Worm (Caenorhabditis elegans): ENCODE results near the gene ZK813.3.

ZK813.3 gene

DNA sequence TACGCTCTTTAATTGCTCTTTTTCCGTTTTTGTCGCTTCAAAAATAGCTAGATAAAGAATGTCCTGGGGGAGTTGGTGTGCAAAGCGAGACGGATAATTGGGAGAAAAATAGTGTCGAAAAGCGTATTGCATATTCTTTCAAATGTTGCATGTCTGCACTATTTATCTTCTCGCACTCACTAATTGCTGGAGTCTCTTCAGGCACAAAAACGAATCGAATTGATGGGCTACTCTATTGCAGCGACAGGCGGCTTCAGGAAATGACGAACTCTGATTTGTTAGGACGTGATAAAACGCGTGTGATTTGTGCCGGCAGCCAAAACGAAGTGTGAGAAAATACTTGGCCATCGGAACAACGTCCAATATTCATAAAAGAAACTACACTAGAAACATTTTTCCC lies 1.3 kb upstream of the ZK813.3 start:
- TF ChIP-seq rnt-1 (tag; optimal IDR thresholded peaks at IDR 0.05) (peak; percentile 6), tbx-2 (tag; optimal IDR thresholded peaks at IDR 0.05) (no peak), unc-55 (GFP tag; optimal IDR thresholded peaks at IDR 0.05) (peak; percentile 55), hlh-13 (GFP tag; optimal IDR thresholded peaks at IDR 0.05) (no peak), pag-3 (tag; optimal IDR thresholded peaks at IDR 0.05; ENCODE audit: borderline replicate concordance) (no peak), pros-1 (tag; optimal IDR thresholded peaks at IDR 0.05) (no peak), fax-1 (tag; optimal IDR thresholded peaks at IDR 0.05) (no peak), ceh-9 (tag; optimal IDR thresholded peaks at IDR 0.05) (no peak), unc-86 (tag; optimal IDR thresholded peaks at IDR 0.05) (no peak), ceh-34 (tag; optimal IDR thresholded peaks at IDR 0.05) (no peak), dmd-4 (tag; optimal IDR thresholded peaks at IDR 0.05; ENCODE audit: borderline replicate concordance) (no peak), elt-2 (tag; optimal IDR thresholded peaks at IDR 0.05) (no peak)

DNA sequence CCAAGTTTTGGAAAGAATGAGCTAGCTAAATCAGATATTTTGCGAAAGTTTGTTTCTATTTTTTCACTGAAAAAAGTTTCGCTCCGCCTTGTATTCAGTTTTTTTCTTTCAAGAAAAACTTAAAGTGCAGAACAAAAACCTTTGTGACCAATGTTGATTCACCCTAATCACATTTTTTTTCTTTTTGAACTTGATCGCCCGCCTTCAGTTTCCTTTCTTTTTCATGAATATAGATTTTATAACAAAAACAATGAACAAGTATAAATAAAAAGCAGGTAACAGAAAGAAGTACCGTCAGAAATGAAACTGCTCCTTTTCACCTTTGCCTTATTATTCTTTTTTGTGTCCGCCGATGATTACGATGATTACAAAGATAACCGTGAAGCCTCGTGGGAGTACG lies 1.9 kb downstream of the ZK813.3 start, which contains the start of gene ZK813.2:
Gene ZK813.2, plus strand, starts transcription at position 301 of the 400 bp plus-strand sequence.
- TF ChIP-seq ttx-3 (tag; optimal IDR thresholded peaks at IDR 0.05): no peak
- TF ChIP-seq zip-5 (tag; optimal IDR thresholded peaks at IDR 0.05): no peak
- TF ChIP-seq ceh-31 (tag; optimal IDR thresholded peaks at IDR 0.05): no peak
- no peak for TF ChIP-seq fax-1 (tag; optimal IDR thresholded peaks at IDR 0.05)
- TF ChIP-seq unc-3 (GFP tag; conservative IDR thresholded peaks at IDR 0.05): no peak
- no peak for TF ChIP-seq unc-3 (tag; optimal IDR thresholded peaks at IDR 0.05)
- no peak for TF ChIP-seq fkh-6 (tag; optimal IDR thresholded peaks at IDR 0.05)
- no peak for TF ChIP-seq syd-9 (tag; optimal IDR thresholded peaks at IDR 0.05)
- no peak for TF ChIP-seq pat-9 (tag; optimal IDR thresholded peaks at IDR 0.05)
- TF ChIP-seq ceh-18 (tag; optimal IDR thresholded peaks at IDR 0.05): no peak
- no peak for TF ChIP-seq ceh-22 (tag; optimal IDR thresholded peaks at IDR 0.05)
- TF ChIP-seq hlh-6 (tag; optimal IDR thresholded peaks at IDR 0.05): no peak
- TF ChIP-seq ceh-19 (GFP tag; optimal IDR thresholded peaks at IDR 0.05): no peak
- TF ChIP-seq nhr-11 (tag; optimal IDR thresholded peaks at IDR 0.05): no peak
- TF ChIP-seq elt-4 (tag; optimal IDR thresholded peaks at IDR 0.05): no peak
- TF ChIP-seq ceh-48 (tag; optimal IDR thresholded peaks at IDR 0.05): no peak
- no peak for TF ChIP-seq ceh-9 (tag; optimal IDR thresholded peaks at IDR 0.05)
- TF ChIP-seq fkh-10 (GFP tag; optimal IDR thresholded peaks at IDR 0.05): no peak
- TF ChIP-seq ceh-30 (tag; optimal IDR thresholded peaks at IDR 0.05): no peak
- TF ChIP-seq sdc-2 (tag; optimal IDR thresholded peaks at IDR 0.05): no peak

DNA sequence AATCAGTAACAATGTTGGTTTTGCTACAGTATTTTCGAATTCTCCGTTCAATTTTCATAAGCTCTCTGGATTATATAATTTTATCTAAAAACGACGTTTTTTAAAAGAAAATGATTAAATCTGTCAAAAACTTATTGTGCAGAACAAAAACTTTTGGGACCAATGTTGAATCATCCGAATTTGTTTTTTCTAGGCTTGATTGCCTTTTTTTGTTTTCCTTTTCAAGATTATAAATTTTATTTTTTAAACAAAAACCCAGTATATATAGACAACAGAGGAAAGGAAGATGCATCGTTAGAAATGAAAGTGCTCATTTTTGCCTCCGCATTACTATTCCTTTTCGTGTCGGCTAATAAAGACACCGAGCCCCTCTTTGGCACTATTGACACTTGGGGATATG lies 2.9 kb downstream of the ZK813.3 start, which contains the start of gene ZK813.7:
Gene ZK813.7, plus strand, starts transcription at position 301 of the 400 bp plus-strand sequence.
- TF ChIP-seq tbx-7 (tag; optimal IDR thresholded peaks at IDR 0.05) (no peak), pat-9 (tag; optimal IDR thresholded peaks at IDR 0.05) (no peak), pha-4 (tag; optimal IDR thresholded peaks at IDR 0.05) (no peak), ceh-6 (GFP tag; optimal IDR thresholded peaks at IDR 0.05) (no peak), fkh-6 (tag; optimal IDR thresholded peaks at IDR 0.05) (no peak), lin-11 (tag; optimal IDR thresholded peaks at IDR 0.05) (no peak), hlh-8 (tag; optimal IDR thresholded peaks at IDR 0.05) (no peak), ets-4 (tag; optimal IDR thresholded peaks at IDR 0.05) (no peak), K09A11.1 (tag; optimal IDR thresholded peaks at IDR 0.05; ENCODE audit: insufficient read depth) (no peak), C38D4.7 (GFP tag; optimal IDR thresholded peaks at IDR 0.05) (no peak), ceh-31 (tag; optimal IDR thresholded peaks at IDR 0.05) (no peak), madf-2 (tag; optimal IDR thresholded peaks at IDR 0.05) (no peak), ceh-18 (tag; optimal IDR thresholded peaks at IDR 0.05) (no peak), hlh-6 (tag; optimal IDR thresholded peaks at IDR 0.05) (no peak)

DNA sequence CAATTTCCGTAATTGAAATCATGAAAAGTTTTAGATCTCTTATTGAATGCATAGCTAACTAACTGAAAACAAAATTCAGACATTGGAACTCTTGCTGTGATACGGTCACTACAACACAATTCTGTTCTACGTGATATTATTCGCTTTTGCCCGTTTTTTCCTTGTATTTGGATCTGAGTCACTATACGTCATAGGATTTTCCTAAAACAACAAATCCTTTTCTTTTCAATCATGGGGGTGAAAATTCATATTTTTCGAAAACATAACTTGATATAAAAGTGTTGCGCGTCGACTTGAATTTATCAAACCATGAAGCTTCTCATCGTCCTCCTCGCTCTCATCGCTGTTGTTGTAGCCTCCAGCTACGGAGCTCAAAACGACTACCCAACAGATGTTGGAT lies 4.4 kb downstream of the ZK813.3 start, which contains the start of gene ZK813.1:
Gene ZK813.1, plus strand, starts transcription at position 301 of the 400 bp plus-strand sequence.
- TF ChIP-seq odd-2 (tag; optimal IDR thresholded peaks at IDR 0.05): no peak

Data from whole organism, late embryonic.